Fruit fly (Drosophila melanogaster) whole organism, wandering third instar larva: Measurements from ENCODE around the gene neb.

Experiments
- Abd-B ChIP-seq: fragments of >200 bp; optimal IDR thresholded peaks from 2 replicates; lab custom pipeline; 2017; ENCODE audit warnings: missing biosample characterization, missing genetic modification characterization
- CG32264 ChIP-seq: fragments of 200-800 bp; sonication (Bioruptor generic); optimal IDR thresholded peaks from 2 replicates; lab custom pipeline; 2016; ENCODE audit warnings: missing biosample characterization, missing genetic modification characterization
- CG9705 ChIP-seq: fragments of 200-800 bp; sonication (Bioruptor generic); optimal IDR thresholded peaks from 2 replicates; lab custom pipeline; 2018; ENCODE audit warnings: missing biosample characterization, mild to moderate bottlenecking, missing genetic modification characterization
- CrebA ChIP-seq: fragments of 200-800 bp; sonication (Bioruptor generic); optimal IDR thresholded peaks from 2 replicates; lab custom pipeline; 2016; ENCODE audit warnings: missing biosample characterization, mild to moderate bottlenecking, missing genetic modification characterization, borderline replicate concordance
- Dfd ChIP-seq: fragments of >200 bp; optimal IDR thresholded peaks from 2 replicates; lab custom pipeline; 2017; ENCODE audit warnings: missing biosample characterization, missing genetic modification characterization
- Dif ChIP-seq: fragments of 200-275, 200-300 bp; sonication (Bioruptor generic); optimal IDR thresholded peaks from 2 replicates; lab custom pipeline; 2018; ENCODE audit warnings: missing biosample characterization, missing genetic modification characterization; ENCODE audit not compliant: partially characterized antibody
- GATAd ChIP-seq: sonication (Bioruptor generic); optimal IDR thresholded peaks from 2 replicates; lab custom pipeline; 2016; ENCODE audit warnings: missing biosample characterization, missing genetic modification characterization
- HLH106 ChIP-seq: fragments of 200-800 bp; optimal IDR thresholded peaks from 3 replicates; lab custom pipeline; 2019; ENCODE audit warnings: missing biosample characterization, mild to moderate bottlenecking, missing genetic modification characterization, moderate library complexity
- Hnf4 ChIP-seq: fragments of 200-800 bp; sonication (Bioruptor generic); optimal IDR thresholded peaks from 2 replicates; lab custom pipeline; 2016; ENCODE audit warnings: missing biosample characterization, mild to moderate bottlenecking, missing genetic modification characterization
- Hr78 ChIP-seq: fragments of >200 bp; optimal IDR thresholded peaks from 2 replicates; lab custom pipeline; 2017; ENCODE audit warnings: missing biosample characterization, missing genetic modification characterization
- Hr83 ChIP-seq: fragments of 200-300 bp; sonication (Bioruptor generic); optimal IDR thresholded peaks from 2 replicates; lab custom pipeline; 2016; ENCODE audit warnings: missing biosample characterization, mild to moderate bottlenecking, missing genetic modification characterization, moderate library complexity; ENCODE audit not compliant: poor library complexity, severe bottlenecking
- Jra ChIP-seq: sonication (Bioruptor generic); optimal IDR thresholded peaks from 2 replicates; lab custom pipeline; 2016; ENCODE audit warnings: missing biosample characterization, missing genetic modification characterization
- Mio ChIP-seq: sonication (Bioruptor generic); optimal IDR thresholded peaks from 2 replicates; lab custom pipeline; 2016; ENCODE audit warnings: missing biosample characterization, missing genetic modification characterization
- Myc ChIP-seq: fragments of >200 bp; optimal IDR thresholded peaks from 2 replicates; lab custom pipeline; 2017
- N ChIP-seq: fragments of >200 bp; optimal IDR thresholded peaks from 2 replicates; lab custom pipeline; 2018; ENCODE audit warnings: missing biosample characterization, missing external identifiers, missing genetic modification characterization
- OdsH ChIP-seq: fragments of 200-800 bp; sonication (Bioruptor generic); optimal IDR thresholded peaks from 2 replicates; lab custom pipeline; 2016; ENCODE audit warnings: missing biosample characterization, mild to moderate bottlenecking, missing genetic modification characterization
- Rel ChIP-seq, 2 experiments: fragments of 200-800 bp; sonication (Bioruptor generic) in 1 of 2; optimal IDR thresholded peaks; 2 replicates in 1 of 2; 3 replicates in 1 of 2; lab custom pipeline; 2016 to 2019; ENCODE audit warnings: mild to moderate bottlenecking in 2 of 2, missing biosample characterization in 2 of 2, missing genetic modification characterization in 2 of 2, moderate library complexity in 1 of 2
- Sp1 ChIP-seq: fragments of 200-800 bp; sonication (Bioruptor generic); optimal IDR thresholded peaks from 3 replicates; lab custom pipeline; 2019; ENCODE audit warnings: missing biosample characterization, mild to moderate bottlenecking, missing genetic modification characterization, moderate library complexity
- Vsx2 ChIP-seq: fragments of 200-300, 225-300 bp; sonication (Bioruptor generic); optimal IDR thresholded peaks from 2 replicates; lab custom pipeline; 2018; ENCODE audit warnings: missing biosample characterization, missing genetic modification characterization; ENCODE audit not compliant: partially characterized antibody
- br ChIP-seq: fragments of 200-800 bp; sonication (Bioruptor generic); optimal IDR thresholded peaks from 2 replicates; lab custom pipeline; 2016; ENCODE audit warnings: missing biosample characterization, missing genetic modification characterization
- brk ChIP-seq: fragments of 200-800 bp; sonication (Bioruptor generic); optimal IDR thresholded peaks from 2 replicates; lab custom pipeline; 2016; ENCODE audit warnings: missing biosample characterization, mild to moderate bottlenecking, missing genetic modification characterization
- dl ChIP-seq, 2 experiments: fragments of 175-275, 200-275 bp in 1 of 2; fragments of 200-275 bp in 1 of 2; sonication (Bioruptor generic); optimal IDR thresholded peaks; lab custom pipeline; 2018; ENCODE audit warnings: mild to moderate bottlenecking in 2 of 2, missing biosample characterization in 2 of 2, missing genetic modification characterization in 2 of 2, moderate library complexity in 2 of 2; ENCODE audit not compliant: partially characterized antibody in 2 of 2, insufficient read depth in 1 of 2
- dmrt93B ChIP-seq: fragments of 200-800 bp; sonication (Bioruptor generic); optimal IDR thresholded peaks from 2 replicates; lab custom pipeline; 2018; ENCODE audit warnings: missing biosample characterization, mild to moderate bottlenecking, missing genetic modification characterization
- dsf ChIP-seq: sonication (Bioruptor generic); optimal IDR thresholded peaks from 2 replicates; lab custom pipeline; 2016; ENCODE audit warnings: missing biosample characterization, missing genetic modification characterization, borderline replicate concordance
- ey ChIP-seq: fragments of 200-800 bp; sonication (Bioruptor generic); optimal IDR thresholded peaks from 2 replicates; lab custom pipeline; 2016; ENCODE audit warnings: missing biosample characterization, missing genetic modification characterization
- foxo ChIP-seq, 2 experiments: fragments of 200-800 bp; sonication (Bioruptor generic); optimal IDR thresholded peaks; 2 replicates in 1 of 2; 3 replicates in 1 of 2; lab custom pipeline; 2016 to 2017; ENCODE audit warnings: missing biosample characterization in 2 of 2, missing genetic modification characterization in 2 of 2
- fru ChIP-seq: fragments of 200-800 bp; sonication (Bioruptor generic); optimal IDR thresholded peaks from 3 replicates; lab custom pipeline; 2016; ENCODE audit warnings: missing biosample characterization, mild to moderate bottlenecking, missing genetic modification characterization
- h ChIP-seq: fragments of 200-800 bp; sonication (Bioruptor generic); optimal IDR thresholded peaks from 3 replicates; lab custom pipeline; 2016; ENCODE audit warnings: missing biosample characterization, mild to moderate bottlenecking, missing genetic modification characterization
- jim ChIP-seq: fragments of 175-275, 200-325 bp; sonication (Bioruptor generic); optimal IDR thresholded peaks from 2 replicates; lab custom pipeline; 2016; ENCODE audit warnings: missing biosample characterization, mild to moderate bottlenecking, missing genetic modification characterization
- lola ChIP-seq: fragments of >200 bp; optimal IDR thresholded peaks from 2 replicates; lab custom pipeline; 2017; ENCODE audit warnings: missing biosample characterization, missing genetic modification characterization
- pan ChIP-seq: fragments of >200 bp; optimal IDR thresholded peaks from 2 replicates; lab custom pipeline; 2017
- psq ChIP-seq: fragments of 200-800 bp; sonication (Bioruptor generic); optimal IDR thresholded peaks from 3 replicates; lab custom pipeline; 2017; ENCODE audit warnings: missing biosample characterization, mild to moderate bottlenecking, missing genetic modification characterization, moderate library complexity
- rgr ChIP-seq: fragments of 200-800 bp; sonication (Bioruptor generic); optimal IDR thresholded peaks from 3 replicates; lab custom pipeline; 2016; ENCODE audit warnings: missing biosample characterization, mild to moderate bottlenecking, missing genetic modification characterization
- sage ChIP-seq: fragments of 200-800 bp; sonication (Bioruptor generic); optimal IDR thresholded peaks from 2 replicates; lab custom pipeline; 2016; ENCODE audit warnings: missing biosample characterization, mild to moderate bottlenecking, missing genetic modification characterization
- sv ChIP-seq: fragments of 200-800 bp; sonication (Bioruptor generic); optimal IDR thresholded peaks from 3 replicates; lab custom pipeline; 2016; ENCODE audit warnings: missing biosample characterization, missing genetic modification characterization
- tai ChIP-seq: sonication (Bioruptor generic); optimal IDR thresholded peaks from 2 replicates; lab custom pipeline; 2016; ENCODE audit warnings: missing biosample characterization, missing genetic modification characterization
- usp ChIP-seq: fragments of >200 bp; optimal IDR thresholded peaks from 2 replicates; lab custom pipeline; 2017; ENCODE audit warnings: missing biosample characterization, missing genetic modification characterization
- woc ChIP-seq: sonication (Bioruptor generic); optimal IDR thresholded peaks from 2 replicates; lab custom pipeline; 2016; ENCODE audit warnings: missing biosample characterization, mild to moderate bottlenecking, missing genetic modification characterization

neb gene

DNA sequence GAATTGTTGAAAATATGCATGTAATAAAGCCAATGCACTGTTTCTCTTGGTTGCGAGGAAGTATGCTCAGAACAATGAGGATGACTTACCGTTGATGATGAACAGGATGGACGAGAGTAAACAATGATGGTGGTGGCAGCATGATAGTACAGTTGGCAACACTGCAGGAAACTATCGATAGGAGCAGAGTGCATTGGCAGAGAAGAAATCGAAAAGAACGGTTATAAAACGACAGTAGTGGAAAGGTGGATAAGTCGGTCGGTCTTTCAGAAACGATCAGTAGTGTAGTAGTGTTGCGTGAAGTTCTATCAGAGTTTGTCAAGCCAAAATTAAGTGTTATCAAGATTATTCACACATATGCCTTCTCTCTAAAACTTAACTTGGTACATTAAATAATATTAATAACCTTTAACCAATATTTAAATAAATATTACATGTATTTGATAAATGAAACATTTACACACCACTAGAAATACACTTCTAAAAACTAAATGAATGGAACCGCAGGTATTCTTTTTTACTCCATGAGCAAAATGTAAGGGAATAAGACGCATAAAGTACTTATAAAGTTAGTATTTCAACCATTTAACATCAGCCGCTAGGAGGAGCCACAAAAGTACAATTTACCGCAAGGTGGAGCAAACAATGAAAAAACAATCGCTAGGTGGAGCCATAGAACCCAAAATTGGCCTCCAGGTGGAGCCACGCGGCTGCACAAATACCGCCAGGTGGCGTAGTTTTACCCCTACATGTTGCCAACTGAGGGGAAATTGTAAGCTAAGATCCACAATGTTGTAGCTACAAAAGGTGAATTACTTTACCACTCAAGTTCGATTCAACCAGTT is 45.1 kb downstream of the neb start:
- TF ChIP-seq foxo (GFP tag; optimal IDR thresholded peaks at IDR 0.05; lab: Kevin White, UChicago) (peak in 1 of 2 experiments; percentile 83), Hnf4 (peak; percentile 68), rgr (GFP tag; lab: Kevin White, UChicago) (peak; percentile 57), N (GFP tag; lab: Kevin White, UChicago) (no peak), Rel (GFP tag; optimal IDR thresholded peaks at IDR 0.05; lab: Kevin White, UChicago) (no peak), Rel (tag; optimal IDR thresholded peaks at IDR 0.05; lab: Kevin White, UChicago) (no peak), OdsH (GFP tag; lab: Kevin White, UChicago) (peak; percentile 66), HLH106 (tag; lab: Kevin White, UChicago) (peak; percentile 65), Sp1 (GFP tag; lab: Kevin White, UChicago) (peak; percentile 73), Jra (GFP tag; lab: Kevin White, UChicago) (peak; percentile 34), h (GFP tag; lab: Kevin White, UChicago) (peak; percentile 47), woc (GFP tag; lab: Kevin White, UChicago) (peak; percentile 26), Dfd (GFP tag; lab: Kevin White, UChicago) (no peak), dmrt93B (GFP tag; lab: Kevin White, UChicago) (peak; percentile 31), Mio (no peak), psq (GFP tag; lab: Kevin White, UChicago) (peak; percentile 62), ey (peak; percentile 66), CrebA (GFP tag; lab: Kevin White, UChicago) (no peak), tai (GFP tag; lab: Kevin White, UChicago) (peak; percentile 76), lola (no peak), usp (GFP tag; lab: Kevin White, UChicago) (no peak), brk (GFP tag; lab: Kevin White, UChicago) (peak; percentile 12), sage (GFP tag; lab: Kevin White, UChicago) (no peak), CG32264 (GFP tag; lab: Kevin White, UChicago) (no peak), dsf (GFP tag; lab: Kevin White, UChicago) (no peak), dl (GFP tag; optimal IDR thresholded peaks at IDR 0.05; lab: Kevin White, UChicago; ENCODE audit: insufficient read depth in 1 of 2, partially characterized antibody in 2 of 2) (no peak), Abd-B (GFP tag; lab: Kevin White, UChicago) (no peak), Hr83 (GFP tag; lab: Kevin White, UChicago) (peak; percentile 88), GATAd (GFP tag; lab: Kevin White, UChicago) (no peak), Dif (GFP tag; lab: Kevin White, UChicago) (no peak), CG9705 (peak; percentile 32), Myc (lab: Kevin White, UChicago) (peak; percentile 98), Vsx2 (GFP tag; lab: Kevin White, UChicago) (no peak), Hr78 (GFP tag; lab: Kevin White, UChicago) (no peak), pan (lab: Kevin White, UChicago) (no peak), br (GFP tag; lab: Kevin White, UChicago) (peak; percentile 67), sv (GFP tag; lab: Kevin White, UChicago) (peak; percentile 83), jim (GFP tag; lab: Kevin White, UChicago) (peak; percentile 33), fru (GFP tag; lab: Kevin White, UChicago) (peak; percentile 49)

DNA sequence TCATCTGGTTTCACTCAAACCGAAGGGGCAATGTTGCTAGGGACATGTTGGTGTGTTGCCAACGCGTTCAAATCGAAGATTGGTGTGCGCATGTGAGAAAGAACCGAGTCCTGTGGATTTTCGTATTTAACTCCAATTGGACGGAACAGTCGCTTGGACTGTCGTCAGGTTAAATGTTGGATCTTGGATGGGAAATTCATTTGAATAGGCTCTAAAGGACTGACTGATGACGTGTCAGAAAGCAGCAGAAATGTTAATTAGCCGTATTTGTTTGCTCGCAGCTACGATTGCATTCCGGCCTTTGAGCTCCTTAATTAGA is 45.6 kb downstream of the neb start:
- TF ChIP-seq h (GFP tag; lab: Kevin White, UChicago), result no peak
- TF ChIP-seq Myc (lab: Kevin White, UChicago), result no peak
- TF ChIP-seq Rel (GFP tag; optimal IDR thresholded peaks at IDR 0.05; lab: Kevin White, UChicago), result no peak
- TF ChIP-seq Rel (tag; optimal IDR thresholded peaks at IDR 0.05; lab: Kevin White, UChicago), result no peak
- no peak for TF ChIP-seq Hr83 (GFP tag; lab: Kevin White, UChicago)
- TF ChIP-seq, all 38 proteins: peak for 0
